Worm (Caenorhabditis elegans): Measurements from ENCODE around the gene rif-1.1.

ce11 chrIV:17437038-17437437, 24.0 kb downstream of the rif-1.1 start, which contains the start of gene C06A12.8:
- TF ChIP-seq ztf-29 (GFP tag; IDR thresholded peaks at IDR 0.05) (no peak), ztf-23 (GFP tag; IDR thresholded peaks at IDR 0.05) (no peak), klf-2 (GFP tag; conservative IDR thresholded peaks at IDR 0.05) (no peak), cog-1 (tag; optimal IDR thresholded peaks at IDR 0.05) (no peak), flt-1 (GFP tag; IDR thresholded peaks at IDR 0.05) (no peak), ref-1 (GFP tag; conservative IDR thresholded peaks at IDR 0.05) (no peak), tab-1 (GFP tag; IDR thresholded peaks at IDR 0.05) (no peak)

Data from whole organism, midembryonic.